Fruit fly (Drosophila melanogaster) whole organism, pupa: ENCODE data around the gene Bub3.

ENCODE experiments used
- CG10348 ChIP-seq: fragments of 200-800 bp; sonication (Bioruptor generic); IDR thresholded peaks from 2 replicates; pipeline ENCODE4 v1.3.6; 2022; ENCODE audit warnings: missing biosample characterization, missing genetic modification characterization
- CG14655 ChIP-seq: fragments of 200-800 bp; sonication (Bioruptor generic); optimal IDR thresholded peaks from 3 replicates; lab custom pipeline; 2017; ENCODE audit warnings: mild to moderate bottlenecking, missing biosample characterization, missing genetic modification reagents, missing genetic modification characterization
- CG15710 ChIP-seq: fragments of 200-800 bp; sonication (Bioruptor generic); optimal IDR thresholded peaks from 2 replicates; lab custom pipeline; 2018; ENCODE audit warnings: missing biosample characterization, mild to moderate bottlenecking, missing genetic modification characterization, moderate library complexity
- CG32121 ChIP-seq: fragments of 200-800 bp; sonication (Bioruptor generic); IDR thresholded peaks from 2 replicates; pipeline ENCODE4 v1.3.6; 2022; ENCODE audit warnings: missing biosample characterization, missing genetic modification characterization
- CG8159 ChIP-seq: fragments of 200-800 bp; sonication (Bioruptor generic); optimal IDR thresholded peaks from 3 replicates; lab custom pipeline; 2018; ENCODE audit warnings: missing biosample characterization, mild to moderate bottlenecking, missing genetic modification characterization, moderate library complexity
- CG9948 ChIP-seq: fragments of 200-800 bp; sonication (Bioruptor generic); optimal IDR thresholded peaks from 2 replicates; lab custom pipeline; 2018; ENCODE audit warnings: missing biosample characterization, mild to moderate bottlenecking, missing genetic modification characterization, moderate library complexity
- D1 ChIP-seq: fragments of 200-800 bp; sonication (Bioruptor generic); optimal IDR thresholded peaks from 2 replicates; lab custom pipeline; 2018; ENCODE audit warnings: missing biosample characterization, mild to moderate bottlenecking, missing genetic modification characterization, moderate library complexity
- EcR ChIP-seq: fragments of 200-800 bp; sonication (Bioruptor generic); optimal IDR thresholded peaks from 3 replicates; lab custom pipeline; 2019; ENCODE audit warnings: missing biosample characterization, missing genetic modification characterization, mild to moderate bottlenecking, moderate library complexity, missing genetic modification reagents
- Ets98B ChIP-seq: fragments of 200-800 bp; sonication (Bioruptor generic); IDR thresholded peaks from 2 replicates; pipeline ENCODE4 v1.3.6; 2022; ENCODE audit warnings: missing biosample characterization, missing genetic modification characterization
- Pif1A ChIP-seq: fragments of 200-800 bp; sonication (Bioruptor generic); optimal IDR thresholded peaks from 3 replicates; lab custom pipeline; 2016; ENCODE audit warnings: missing biosample characterization, missing genetic modification characterization
- Snoo ChIP-seq: fragments of 200-800 bp; sonication (Bioruptor generic); optimal IDR thresholded peaks from 3 replicates; lab custom pipeline; 2017; ENCODE audit warnings: missing biosample characterization, mild to moderate bottlenecking, missing genetic modification characterization, inconsistent platforms
- fd96Ca ChIP-seq: fragments of 200-800 bp; sonication (Bioruptor generic); IDR thresholded peaks from 3 replicates; pipeline ENCODE4 v1.3.6; 2022; ENCODE audit warnings: missing biosample characterization, missing genetic modification characterization
- rn ChIP-seq: fragments of 200-800 bp; sonication (Bioruptor generic); IDR thresholded peaks from 2 replicates; pipeline ENCODE4 v1.3.6; 2022; ENCODE audit warnings: missing biosample characterization, missing genetic modification characterization

DNA sequence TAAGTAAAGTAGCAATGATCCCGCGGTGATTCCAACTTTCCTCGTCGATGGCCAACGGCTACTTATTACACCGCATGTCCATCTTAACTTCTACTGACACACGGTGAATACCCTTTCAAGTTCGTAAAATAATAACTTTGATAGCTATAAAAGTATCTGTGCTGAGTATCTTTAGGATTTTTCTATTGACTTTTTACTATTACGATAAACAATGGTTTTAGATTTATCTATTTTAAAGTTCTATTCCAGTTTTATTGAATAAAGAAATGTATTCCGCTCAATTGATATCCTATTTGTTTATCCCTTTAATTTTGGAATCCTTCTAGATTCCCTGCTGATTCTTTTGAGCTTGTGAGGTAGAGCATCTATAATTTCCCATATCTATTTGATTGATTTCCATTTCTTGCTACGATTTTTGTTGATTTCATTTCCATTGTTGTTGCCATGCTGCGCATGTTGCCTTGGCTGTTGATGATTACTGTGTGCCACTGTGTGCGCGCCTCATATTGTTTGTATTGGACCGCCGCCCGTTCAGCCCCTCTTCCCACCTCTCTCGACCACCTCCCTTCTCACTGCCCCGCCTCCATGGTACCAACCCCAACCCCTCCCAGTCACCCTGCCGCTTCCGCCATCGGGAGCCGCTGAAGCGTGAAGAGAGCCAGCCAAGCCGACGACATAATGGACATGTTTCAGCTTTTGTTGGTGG lies 14.8 kb upstream of the Bub3 start:
- TF ChIP-seq D1 (tag; lab: Kevin White, UChicago) (no peak), CG32121 (GFP tag; lab: Robert Waterston, UW) (no peak), CG9948 (tag; lab: Kevin White, UChicago) (peak; percentile 8), CG10348 (no peak), CG14655 (GFP tag; lab: Kevin White, UChicago) (peak; percentile 11), Snoo (tag; lab: Kevin White, UChicago) (no peak), CG8159 (tag; lab: Kevin White, UChicago) (peak; percentile 46), CG15710 (tag; lab: Kevin White, UChicago) (no peak), EcR (no peak), fd96Ca (GFP tag; lab: Robert Waterston, UW) (0 out of 3 replicates have a peak, but pooled peaks have one; percentile 28), Ets98B (no peak), rn (GFP tag; lab: Robert Waterston, UW) (no peak), Pif1A (GFP tag; lab: Kevin White, UChicago) (no peak)
